Worm (Caenorhabditis elegans) whole organism, midembryonic: Measurements from ENCODE around the gene nspd-7.

Source experiments
- flt-1 ChIP-seq: fragments of 200-800 bp; sonication (Bioruptor generic); IDR thresholded peaks from 2 replicates; pipeline ENCODE4 v1.3.6; 2022; ENCODE audit warnings: missing genetic modification characterization, missing compliant biosample characterization
- tab-1 ChIP-seq: fragments of 200-800 bp; sonication (Bioruptor generic); IDR thresholded peaks from 2 replicates; pipeline ENCODE4 v1.3.6; 2022; ENCODE audit warnings: missing genetic modification characterization, missing compliant biosample characterization
- ztf-23 ChIP-seq: fragments of 200-800 bp; sonication (Bioruptor generic); IDR thresholded peaks from 2 replicates; pipeline ENCODE4 v1.3.6; 2022; ENCODE audit warnings: missing genetic modification reagents, missing genetic modification characterization, missing compliant biosample characterization

DNA sequence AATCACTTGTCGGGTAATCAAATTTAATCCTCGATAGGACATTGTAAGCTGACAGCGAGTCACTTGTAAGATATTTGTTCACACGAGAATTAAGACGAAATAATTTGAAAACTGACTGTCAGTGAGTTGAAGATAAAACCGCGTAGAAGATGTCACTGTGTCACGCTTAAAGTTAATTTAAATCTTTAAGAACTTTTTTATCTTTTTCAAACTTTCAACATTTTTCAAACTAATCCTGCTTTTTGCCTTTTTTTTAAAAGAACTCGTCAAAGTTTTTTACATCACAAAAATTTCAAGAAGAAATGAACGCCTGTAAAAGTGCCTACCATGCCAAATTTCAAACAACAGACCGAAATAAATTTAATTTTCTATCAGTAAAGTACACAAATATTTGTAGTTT, 44.6 kb upstream of the nspd-7 start, which contains the start of gene acs-18:
- TF ChIP-seq tab-1 (GFP tag; lab: Robert Waterston, UW) (no peak), ztf-23 (GFP tag; lab: Robert Waterston, UW) (no peak), flt-1 (no peak)
